Worm (Caenorhabditis elegans): ENCODE measurements around the gene col-99.

Gene col-99

DNA sequence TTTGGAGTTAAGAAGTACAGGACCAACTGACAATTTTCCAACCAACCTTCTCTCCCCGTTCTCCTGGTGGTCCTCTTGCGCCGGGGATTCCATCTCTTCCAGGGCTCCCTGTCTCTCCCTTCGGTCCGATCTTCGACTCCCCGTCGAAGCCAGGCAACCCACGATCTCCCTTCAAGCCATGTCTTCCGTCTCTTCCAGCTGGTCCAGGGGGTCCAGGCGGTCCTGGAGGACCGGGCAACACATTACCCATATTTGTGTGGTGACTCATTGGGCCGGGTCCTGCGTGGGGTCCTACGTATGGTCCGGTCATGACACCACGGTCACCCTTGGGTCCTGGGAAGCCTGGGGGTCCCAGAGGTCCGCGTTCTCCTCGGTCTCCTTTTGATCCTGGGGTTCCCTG is 6.7 kb downstream of the col-99 start:
- TF ChIP-seq tbx-11 (GFP tag; IDR thresholded peaks at IDR 0.05): no peak
- TF ChIP-seq ets-7 (tag; optimal IDR thresholded peaks at IDR 0.05): no peak
- TF ChIP-seq flt-1 (GFP tag; IDR thresholded peaks at IDR 0.05): no peak

DNA sequence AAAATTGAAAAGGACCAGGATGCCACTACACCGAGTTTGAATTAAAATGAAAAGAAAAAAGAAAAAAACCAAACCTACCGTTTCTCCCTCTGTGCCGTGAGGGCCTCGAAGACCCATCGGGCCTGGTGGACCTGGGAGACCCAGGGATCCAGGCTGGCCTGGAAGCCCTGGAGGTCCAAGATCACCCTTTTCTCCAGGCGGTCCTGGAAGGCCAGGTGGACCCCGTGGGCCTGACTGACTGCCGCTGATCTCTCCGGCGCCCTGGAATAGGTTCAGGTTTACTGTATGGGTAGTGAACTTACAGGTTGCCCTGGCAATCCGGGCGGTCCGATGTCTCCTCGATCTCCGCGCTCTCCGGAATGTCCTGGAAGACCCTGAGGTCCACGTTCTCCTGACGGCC is 8.1 kb downstream of the col-99 start:
- TF ChIP-seq pes-1 (GFP tag; IDR thresholded peaks at IDR 0.05): no peak
- TF ChIP-seq hmbx-1 (tag; optimal IDR thresholded peaks at IDR 0.05): no peak
- TF ChIP-seq ceh-13 (GFP tag; optimal IDR thresholded peaks at IDR 0.05): no peak
- no peak for TF ChIP-seq tra-4 (tag; optimal IDR thresholded peaks at IDR 0.05)
- TF ChIP-seq flt-1 (GFP tag; IDR thresholded peaks at IDR 0.05): no peak
- TF ChIP-seq ama-1 (optimal IDR thresholded peaks at IDR 0.05): no peak
- no peak for TF ChIP-seq hmg-4 (GFP tag; optimal IDR thresholded peaks at IDR 0.05)
- no peak for TF ChIP-seq hnd-1 (tag; optimal IDR thresholded peaks at IDR 0.05)
- TF ChIP-seq tbx-37 (GFP tag; conservative IDR thresholded peaks at IDR 0.05): no peak
- no peak for TF ChIP-seq aly-1 (tag; optimal IDR thresholded peaks at IDR 0.05)
- TF ChIP-seq scrt-1 (GFP tag; IDR thresholded peaks at IDR 0.05): no peak
- TF ChIP-seq sea-1 (GFP tag; conservative IDR thresholded peaks at IDR 0.05): no peak

DNA sequence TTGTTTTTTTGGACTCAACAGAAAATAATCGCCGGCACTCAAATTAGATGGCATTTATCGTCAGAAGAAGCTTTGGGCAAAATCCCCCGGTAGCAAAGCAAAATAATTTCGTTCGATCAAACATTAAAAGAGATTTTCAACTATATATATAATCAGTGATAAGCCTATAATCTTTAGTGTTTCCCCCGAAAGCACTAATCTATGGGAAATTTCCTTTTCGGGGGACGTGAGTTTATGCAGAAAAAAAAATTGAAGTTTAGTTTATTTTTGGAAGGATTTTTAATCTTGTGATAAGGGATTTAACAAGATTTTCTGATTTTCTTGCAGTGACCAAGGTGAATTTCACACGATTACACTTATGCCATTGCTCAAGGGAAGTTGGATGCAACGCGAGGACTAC is 13.8 kb downstream of the col-99 start:
- TF ChIP-seq ets-7 (tag; optimal IDR thresholded peaks at IDR 0.05) (no peak), tra-4 (tag; optimal IDR thresholded peaks at IDR 0.05) (no peak), flt-1 (GFP tag; IDR thresholded peaks at IDR 0.05) (no peak), B0310.2 (tag; optimal IDR thresholded peaks at IDR 0.05) (no peak), pes-1 (GFP tag; IDR thresholded peaks at IDR 0.05) (no peak), tbx-37 (GFP tag; conservative IDR thresholded peaks at IDR 0.05) (no peak), hnd-1 (tag; optimal IDR thresholded peaks at IDR 0.05) (no peak), ceh-13 (GFP tag; optimal IDR thresholded peaks at IDR 0.05) (no peak)

DNA sequence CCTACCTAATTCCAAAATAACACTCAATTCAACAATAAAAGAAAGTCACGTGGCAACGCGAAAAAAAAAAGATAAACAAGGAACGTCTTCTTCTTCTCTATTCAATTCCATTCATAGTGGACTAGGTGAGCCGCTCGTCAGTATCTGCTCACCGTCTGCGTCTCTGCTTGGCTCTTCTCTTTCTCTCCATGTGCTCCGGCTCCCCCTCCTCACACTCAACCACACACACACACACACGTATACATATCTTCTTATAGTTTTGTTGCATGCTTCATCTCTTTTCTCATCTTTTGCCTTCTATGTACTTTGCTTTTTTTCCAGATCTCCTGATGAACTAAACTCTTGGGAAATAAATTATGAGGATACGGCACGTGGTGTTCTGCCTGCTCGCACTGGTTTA is 15.6 kb downstream of the col-99 start, which contains the start of gene daf-1:
Gene daf-1, plus strand, starts transcription at position 322 of the 400 bp plus-strand sequence.
- TF ChIP-seq ceh-36 (tag; optimal IDR thresholded peaks at IDR 0.05) (no peak), tbx-37 (GFP tag; conservative IDR thresholded peaks at IDR 0.05) (no peak), ama-1 (optimal IDR thresholded peaks at IDR 0.05) (no peak)

DNA sequence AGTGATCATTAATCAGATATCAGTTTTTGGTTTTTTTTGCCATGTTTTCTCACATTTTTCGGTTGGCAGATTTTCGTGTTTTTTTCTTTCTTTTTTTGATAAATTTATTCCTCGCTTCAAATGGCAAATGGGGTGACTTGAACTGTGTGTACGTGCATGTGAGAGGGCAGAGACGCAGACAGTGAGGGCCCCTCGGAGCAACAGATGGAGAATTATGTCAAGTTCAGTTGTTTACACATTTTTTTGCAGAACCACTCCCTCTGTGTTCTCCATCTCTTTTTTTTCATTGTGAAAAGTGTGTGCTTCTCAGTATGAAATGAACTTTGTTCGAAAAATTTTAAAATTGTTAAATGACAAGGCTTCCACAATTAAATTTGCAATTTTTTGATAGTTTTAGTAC is 17.6 kb downstream of the col-99 start:
- TF ChIP-seq scrt-1 (GFP tag; IDR thresholded peaks at IDR 0.05): no peak
- TF ChIP-seq tbx-37 (GFP tag; conservative IDR thresholded peaks at IDR 0.05): no peak
- no peak for TF ChIP-seq hmbx-1 (tag; optimal IDR thresholded peaks at IDR 0.05)
- no peak for TF ChIP-seq hmg-4 (GFP tag; optimal IDR thresholded peaks at IDR 0.05)

DNA sequence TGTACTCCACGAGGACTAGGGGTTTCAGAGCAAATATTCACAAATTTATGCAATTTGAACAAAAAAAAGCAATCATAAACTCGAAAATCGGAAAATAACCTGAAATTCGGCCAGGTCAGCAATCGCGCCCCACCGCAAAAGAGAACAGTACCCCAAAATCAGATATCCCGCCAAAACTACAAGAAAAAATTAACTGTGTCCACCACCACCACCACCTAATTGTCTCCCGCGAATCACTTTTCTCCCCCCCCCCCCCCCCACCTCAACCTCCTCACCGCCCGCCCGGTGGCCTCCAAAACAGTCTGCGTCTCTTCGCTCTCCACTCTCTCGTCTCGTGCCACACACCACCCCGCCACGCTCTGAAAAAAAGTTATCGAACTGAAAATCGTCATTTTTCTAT is 19.2 kb downstream of the col-99 start:
- TF ChIP-seq pes-1 (GFP tag; IDR thresholded peaks at IDR 0.05): no peak
- TF ChIP-seq B0310.2 (tag; optimal IDR thresholded peaks at IDR 0.05): peak; percentile 49
- peak; percentile 46 for TF ChIP-seq hmg-4 (GFP tag; optimal IDR thresholded peaks at IDR 0.05)
- 0 out of 2 replicates have a peak, but pooled peaks have one; percentile 6 for TF ChIP-seq tbx-11 (GFP tag; IDR thresholded peaks at IDR 0.05)

DNA sequence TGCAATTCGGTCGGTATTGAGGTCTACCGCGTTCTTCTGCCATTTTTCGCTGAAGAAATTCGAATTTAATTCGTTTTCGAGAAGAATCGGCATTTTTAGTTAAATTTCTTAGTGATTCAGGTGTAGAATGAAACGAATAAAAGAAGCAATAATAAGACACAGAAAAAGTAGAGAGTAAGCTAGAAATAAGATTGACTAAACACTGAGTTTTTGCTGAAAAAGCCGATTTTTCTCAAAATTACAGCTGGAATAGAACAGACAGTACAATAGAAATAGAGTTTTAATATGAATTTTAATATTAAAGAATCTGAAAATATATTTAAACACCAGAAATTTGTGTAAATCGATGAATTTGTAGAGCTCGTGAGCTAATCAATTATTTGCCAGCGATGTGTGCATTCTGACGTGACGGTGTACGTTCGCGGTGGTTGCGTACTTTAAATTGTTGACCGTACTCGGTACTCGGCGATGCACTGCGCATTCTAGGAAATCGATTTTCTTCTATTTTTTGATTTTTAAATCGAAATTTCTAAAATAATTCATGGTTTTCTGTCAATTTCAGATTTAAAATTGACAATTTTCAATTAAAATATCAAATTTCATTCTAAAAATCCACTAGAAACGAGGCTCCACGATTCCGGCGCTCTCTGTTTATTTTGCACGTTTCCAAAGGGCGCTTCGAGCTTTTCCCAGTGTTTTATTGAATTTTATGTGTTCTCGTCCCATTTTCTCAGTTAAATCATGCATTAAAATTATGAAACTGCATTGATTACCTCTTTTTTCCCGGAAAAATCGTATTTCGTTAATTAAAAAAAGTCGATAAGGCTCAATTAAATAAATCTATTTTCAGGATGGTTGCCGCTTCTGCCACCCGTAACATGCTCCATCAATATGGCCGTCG is 21.6 kb downstream of the col-99 start, which contains the start of the genes grld-1 and cox-6C:
Gene grld-1, minus strand, starts transcription at position 51 of the 901 bp plus-strand sequence.
Gene cox-6C, plus strand, starts transcription at position 851 of the 901 bp plus-strand sequence.
- TF ChIP-seq B0310.2 (tag; optimal IDR thresholded peaks at IDR 0.05) (no peak), F13C5.2 (tag; optimal IDR thresholded peaks at IDR 0.05) (peak; percentile 68)

DNA sequence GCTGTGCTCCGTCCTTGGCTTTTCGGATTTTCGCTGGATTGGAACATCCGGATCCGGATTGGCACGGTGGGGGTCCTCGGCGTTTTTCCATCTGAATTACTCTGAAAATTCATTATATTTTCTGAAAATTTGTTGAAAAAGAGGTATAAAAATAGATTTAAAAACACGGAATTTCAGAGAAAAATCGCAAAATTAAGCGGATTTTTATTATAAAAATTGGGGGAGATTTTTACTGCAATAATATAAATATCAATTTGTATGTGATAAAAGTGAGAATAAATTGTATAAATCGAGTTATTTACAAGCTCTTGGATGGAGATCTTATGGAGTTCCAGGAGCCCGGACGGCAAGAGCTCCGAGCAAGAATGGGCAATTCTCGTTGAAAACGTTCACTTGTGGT is 26.1 kb downstream of the col-99 start, which contains the start of gene tut-1:
Gene tut-1, minus strand, starts transcription at position 101 of the 400 bp plus-strand sequence.
- TF ChIP-seq ceh-13 (GFP tag; optimal IDR thresholded peaks at IDR 0.05) (no peak), ama-1 (optimal IDR thresholded peaks at IDR 0.05) (no peak), pes-1 (GFP tag; IDR thresholded peaks at IDR 0.05) (no peak), B0310.2 (tag; optimal IDR thresholded peaks at IDR 0.05) (no peak), F13C5.2 (tag; optimal IDR thresholded peaks at IDR 0.05) (no peak), tbx-11 (GFP tag; IDR thresholded peaks at IDR 0.05) (no peak), scrt-1 (GFP tag; IDR thresholded peaks at IDR 0.05) (no peak), aly-1 (tag; optimal IDR thresholded peaks at IDR 0.05) (no peak), sea-1 (GFP tag; conservative IDR thresholded peaks at IDR 0.05) (no peak), tra-4 (tag; optimal IDR thresholded peaks at IDR 0.05) (no peak), hmbx-1 (tag; optimal IDR thresholded peaks at IDR 0.05) (no peak), ets-7 (tag; optimal IDR thresholded peaks at IDR 0.05) (no peak), tbx-37 (GFP tag; conservative IDR thresholded peaks at IDR 0.05) (no peak), hnd-1 (tag; optimal IDR thresholded peaks at IDR 0.05) (no peak), hmg-4 (GFP tag; optimal IDR thresholded peaks at IDR 0.05) (no peak), ceh-36 (tag; optimal IDR thresholded peaks at IDR 0.05) (no peak)

DNA sequence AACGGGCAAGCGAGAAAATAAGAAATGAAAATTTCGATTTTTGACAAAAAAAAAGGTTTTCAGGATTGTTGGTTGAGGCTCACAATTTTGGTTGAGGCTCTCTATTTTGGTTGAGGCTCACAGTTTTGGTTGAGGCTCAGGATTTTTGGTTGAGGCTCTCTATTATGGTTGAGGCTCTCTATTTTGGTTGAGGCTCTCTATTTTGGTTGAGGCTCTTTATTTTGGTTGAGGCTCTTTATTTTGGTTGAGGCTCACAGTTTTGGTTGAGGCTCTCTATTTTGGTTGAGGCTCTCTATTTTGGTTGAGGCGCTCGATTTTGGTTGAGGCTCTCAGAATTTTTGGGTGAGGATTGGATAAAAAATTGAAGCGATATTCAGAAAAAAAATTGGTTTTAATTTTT is 27.9 kb downstream of the col-99 start:
- TF ChIP-seq tra-4 (tag; optimal IDR thresholded peaks at IDR 0.05): no peak
- no peak for TF ChIP-seq hnd-1 (tag; optimal IDR thresholded peaks at IDR 0.05)
- no peak for TF ChIP-seq scrt-1 (GFP tag; IDR thresholded peaks at IDR 0.05)
- no peak for TF ChIP-seq ceh-36 (tag; optimal IDR thresholded peaks at IDR 0.05)
- no peak for TF ChIP-seq ets-7 (tag; optimal IDR thresholded peaks at IDR 0.05)
- TF ChIP-seq aly-1 (tag; optimal IDR thresholded peaks at IDR 0.05): no peak
- TF ChIP-seq tbx-37 (GFP tag; conservative IDR thresholded peaks at IDR 0.05): no peak
- TF ChIP-seq B0310.2 (tag; optimal IDR thresholded peaks at IDR 0.05): no peak
- TF ChIP-seq ceh-13 (GFP tag; optimal IDR thresholded peaks at IDR 0.05): no peak
- no peak for TF ChIP-seq pes-1 (GFP tag; IDR thresholded peaks at IDR 0.05)
- TF ChIP-seq flt-1 (GFP tag; IDR thresholded peaks at IDR 0.05): no peak
- no peak for TF ChIP-seq hmbx-1 (tag; optimal IDR thresholded peaks at IDR 0.05)
- no peak for TF ChIP-seq ama-1 (optimal IDR thresholded peaks at IDR 0.05)

Measured in whole organism, early embryonic.